Worm (Caenorhabditis elegans): Measurements from ENCODE around the gene F36F12.3.
"Not testable (repeated sequence)": the region's sequence is repeated elsewhere in the genome, so short reads cannot be mapped to it uniquely, and the experiment has no call there.

F36F12.3 gene

DNA sequence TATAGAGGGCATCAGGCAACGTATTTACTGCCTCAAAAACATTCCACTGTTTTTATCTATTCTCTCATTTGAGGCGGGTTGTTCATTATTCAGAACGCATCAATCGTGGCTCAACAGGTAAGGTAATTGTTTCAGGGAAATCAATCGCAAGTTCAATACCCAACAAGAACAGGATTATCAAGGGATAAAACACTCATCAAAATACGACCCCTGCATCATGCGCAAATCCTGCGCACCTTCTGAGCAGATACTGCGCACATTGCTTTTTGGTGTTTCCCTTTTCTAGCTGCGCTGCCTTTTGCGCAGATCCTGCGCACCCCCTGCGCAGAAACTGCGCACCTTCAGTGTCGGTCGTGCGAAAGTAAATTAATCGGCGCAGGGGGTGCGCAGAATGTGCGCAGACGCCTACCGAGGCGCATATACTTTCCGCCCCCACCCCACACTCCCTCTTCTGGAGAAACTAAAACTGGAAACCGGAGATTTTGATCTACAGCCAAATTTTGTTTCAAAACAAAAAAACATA is at the start of gene F36F12.3:
Gene F36F12.3, plus strand, starts transcription at position 51 of the 523 bp plus-strand sequence.
- TF ChIP-seq W03F9.2, him-1, dao-5 (tag; optimal IDR thresholded peaks at IDR 0.05): not testable (repeated sequence)

ce11 chrV:2045956-2046355 is 39.6 kb upstream of the F36F12.3 start, which contains the start of gene Y40B10A.5:
Gene Y40B10A.5 (minus strand): TSS chrV:2046056.
- TF ChIP-seq him-1 (tag; optimal IDR thresholded peaks at IDR 0.05) (no peak), dao-5 (tag; optimal IDR thresholded peaks at IDR 0.05) (no peak), W03F9.2 (tag; optimal IDR thresholded peaks at IDR 0.05) (no peak)

DNA sequence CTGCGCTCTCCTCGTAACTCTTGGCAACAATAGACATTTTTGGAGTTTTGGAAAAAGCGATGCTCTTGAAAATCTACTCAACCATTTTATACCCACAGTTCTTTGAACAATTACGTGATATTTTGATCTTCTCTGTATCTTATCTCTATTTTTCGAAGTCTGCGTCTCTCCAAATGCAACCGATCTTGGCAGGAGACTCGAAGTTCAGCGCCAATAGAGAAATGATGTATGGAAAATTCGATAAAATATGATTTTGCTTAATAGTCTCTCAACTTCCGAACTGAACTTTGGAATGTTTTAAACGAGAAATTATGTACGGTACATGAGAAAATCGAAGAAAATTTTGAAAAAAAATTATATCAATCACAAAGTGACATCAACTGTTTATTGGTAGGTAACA is 35.5 kb upstream of the F36F12.3 start, which contains the start of gene comt-4:
Gene comt-4, minus strand, starts transcription at position 50 of the 400 bp plus-strand sequence.
- TF ChIP-seq dao-5 (tag; optimal IDR thresholded peaks at IDR 0.05) (no peak), him-1 (tag; optimal IDR thresholded peaks at IDR 0.05) (no peak), W03F9.2 (tag; optimal IDR thresholded peaks at IDR 0.05) (no peak)

- TF ChIP-seq W03F9.2 (tag; optimal IDR thresholded peaks at IDR 0.05) (no peak), dao-5 (tag; optimal IDR thresholded peaks at IDR 0.05) (no peak), him-1 (tag; optimal IDR thresholded peaks at IDR 0.05) (no peak)
Measured at ce11 chrV:2050790-2051189, 34.8 kb upstream of the F36F12.3 start.

DNA sequence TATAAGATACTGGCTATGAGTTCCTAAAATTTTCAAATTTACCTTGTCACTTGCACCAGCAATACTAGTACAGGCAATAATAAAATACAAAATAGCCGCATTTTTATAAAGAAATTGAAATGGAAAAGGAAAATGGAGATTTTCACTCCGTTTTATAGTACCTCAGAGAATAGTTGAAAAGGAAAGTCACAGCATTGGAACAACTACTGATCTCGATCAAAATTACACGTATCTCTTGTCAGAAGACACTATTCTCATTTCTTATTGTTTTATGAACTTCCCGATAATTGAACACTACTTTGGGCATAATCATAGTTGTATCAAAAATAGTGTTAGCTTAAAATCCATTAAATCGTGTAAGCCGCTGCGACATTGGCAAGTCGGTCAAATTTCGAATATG is 34.1 kb upstream of the F36F12.3 start, which contains the start of gene Y40B10A.11:
Gene Y40B10A.11, minus strand, starts transcription at position 101 of the 400 bp plus-strand sequence.
- TF ChIP-seq him-1 (tag; optimal IDR thresholded peaks at IDR 0.05) (no peak), dao-5 (tag; optimal IDR thresholded peaks at IDR 0.05) (no peak), W03F9.2 (tag; optimal IDR thresholded peaks at IDR 0.05) (no peak)

- TF ChIP-seq dao-5 (tag; optimal IDR thresholded peaks at IDR 0.05) = no peak
- no peak for TF ChIP-seq him-1 (tag; optimal IDR thresholded peaks at IDR 0.05)
- TF ChIP-seq W03F9.2 (tag; optimal IDR thresholded peaks at IDR 0.05) = no peak
Measured at ce11 chrV:2053509-2053908, 32.1 kb upstream of the F36F12.3 start, which contains the start of gene comt-5. Gene comt-5 (minus strand): TSS chrV:2053609.

ce11 chrV:2054254-2054653 is 31.3 kb upstream of the F36F12.3 start:
- TF ChIP-seq him-1 (tag; optimal IDR thresholded peaks at IDR 0.05) = no peak
- no peak for TF ChIP-seq dao-5 (tag; optimal IDR thresholded peaks at IDR 0.05)
- TF ChIP-seq W03F9.2 (tag; optimal IDR thresholded peaks at IDR 0.05) = no peak

- TF ChIP-seq dao-5 (tag; optimal IDR thresholded peaks at IDR 0.05) = no peak
- TF ChIP-seq him-1 (tag; optimal IDR thresholded peaks at IDR 0.05) = no peak
- TF ChIP-seq W03F9.2 (tag; optimal IDR thresholded peaks at IDR 0.05) = no peak
Measured at ce11 chrV:2055765-2056504, 29.7 kb upstream of the F36F12.3 start.

DNA sequence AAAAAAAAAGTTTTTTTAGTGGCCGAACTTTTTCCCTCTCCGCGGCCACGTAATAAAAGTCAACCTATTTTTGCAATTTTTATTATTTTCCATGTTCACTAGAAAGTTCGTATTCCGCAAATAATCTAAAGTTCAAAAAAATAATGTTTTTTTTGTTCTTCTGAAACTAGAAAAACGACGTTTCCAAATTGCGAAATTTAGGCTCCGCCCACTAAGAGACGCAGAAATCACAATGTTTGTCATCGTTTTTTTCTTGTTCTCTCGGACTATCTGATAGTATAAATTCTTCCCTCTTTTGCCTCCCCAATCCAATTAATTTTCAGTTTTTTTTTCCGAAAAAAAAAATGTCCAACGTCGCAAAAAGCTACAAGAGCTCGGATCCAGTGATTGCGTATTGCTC is 28.3 kb upstream of the F36F12.3 start, which contains the start of gene comt-3:
Gene comt-3, plus strand, starts transcription at position 214 of the 400 bp plus-strand sequence.
- no peak for TF ChIP-seq dao-5 (tag; optimal IDR thresholded peaks at IDR 0.05)
- TF ChIP-seq him-1 (tag; optimal IDR thresholded peaks at IDR 0.05) = no peak
- TF ChIP-seq W03F9.2 (tag; optimal IDR thresholded peaks at IDR 0.05) = no peak

- TF ChIP-seq him-1 (tag; optimal IDR thresholded peaks at IDR 0.05) (no peak), W03F9.2 (tag; optimal IDR thresholded peaks at IDR 0.05) (no peak)
Measured at ce11 chrV:2066780-2067179, 18.8 kb upstream of the F36F12.3 start, which contains the start of gene nhr-86. Gene nhr-86 (minus strand): TSS chrV:2066850.

DNA sequence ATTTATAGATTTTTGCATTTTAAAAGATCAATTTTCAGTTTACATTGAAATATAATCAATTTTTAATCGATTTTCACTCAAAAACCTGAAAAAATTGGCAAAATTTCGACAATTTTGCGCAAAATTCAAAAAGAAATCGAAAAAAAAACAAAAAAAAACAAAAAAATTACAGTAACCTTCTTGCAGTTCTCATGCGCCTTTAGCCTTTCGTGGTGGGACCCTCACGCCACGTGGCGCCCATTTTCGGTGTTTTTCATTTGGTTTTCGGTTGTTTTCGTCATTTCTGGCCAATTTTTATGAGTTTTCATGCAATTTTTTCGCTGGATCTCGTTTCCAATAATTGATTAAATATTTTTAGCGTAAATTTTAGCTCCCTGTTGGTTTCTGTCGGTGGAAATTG is 18.2 kb upstream of the F36F12.3 start:
- peak; percentile 44 for TF ChIP-seq W03F9.2 (tag; optimal IDR thresholded peaks at IDR 0.05)
- no peak for TF ChIP-seq dao-5 (tag; optimal IDR thresholded peaks at IDR 0.05)

DNA sequence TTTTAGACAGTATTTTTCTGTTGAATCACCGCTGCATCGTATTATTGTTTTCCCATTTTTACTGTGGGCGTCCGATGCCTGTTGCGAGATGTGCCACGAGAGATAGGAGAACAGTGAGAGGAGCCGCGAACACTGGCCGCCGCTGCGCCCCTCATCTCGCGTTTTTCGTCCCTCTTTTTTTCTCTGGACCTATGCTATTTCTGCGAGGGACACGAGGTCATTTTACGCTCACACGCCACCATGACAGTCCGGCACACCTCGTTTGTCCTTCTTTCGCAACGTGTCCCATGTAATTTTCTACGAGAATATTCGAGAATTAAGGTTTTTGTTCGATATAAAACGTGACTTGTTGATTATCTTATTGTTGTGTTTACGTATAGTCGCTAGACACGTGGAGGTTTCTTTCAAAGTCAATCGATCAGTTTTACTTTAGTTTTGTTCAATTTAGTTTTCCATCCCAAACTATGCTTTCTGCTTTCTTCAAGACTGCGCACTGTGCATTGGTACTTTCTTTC is 17.6 kb upstream of the F36F12.3 start, which contains the start of gene lbp-9:
Gene lbp-9, plus strand, starts transcription at position 465 of the 515 bp plus-strand sequence.
- TF ChIP-seq dao-5 (tag; optimal IDR thresholded peaks at IDR 0.05) = no peak
- TF ChIP-seq W03F9.2 (tag; optimal IDR thresholded peaks at IDR 0.05) = no peak
- TF ChIP-seq him-1 (tag; optimal IDR thresholded peaks at IDR 0.05) = no peak

DNA sequence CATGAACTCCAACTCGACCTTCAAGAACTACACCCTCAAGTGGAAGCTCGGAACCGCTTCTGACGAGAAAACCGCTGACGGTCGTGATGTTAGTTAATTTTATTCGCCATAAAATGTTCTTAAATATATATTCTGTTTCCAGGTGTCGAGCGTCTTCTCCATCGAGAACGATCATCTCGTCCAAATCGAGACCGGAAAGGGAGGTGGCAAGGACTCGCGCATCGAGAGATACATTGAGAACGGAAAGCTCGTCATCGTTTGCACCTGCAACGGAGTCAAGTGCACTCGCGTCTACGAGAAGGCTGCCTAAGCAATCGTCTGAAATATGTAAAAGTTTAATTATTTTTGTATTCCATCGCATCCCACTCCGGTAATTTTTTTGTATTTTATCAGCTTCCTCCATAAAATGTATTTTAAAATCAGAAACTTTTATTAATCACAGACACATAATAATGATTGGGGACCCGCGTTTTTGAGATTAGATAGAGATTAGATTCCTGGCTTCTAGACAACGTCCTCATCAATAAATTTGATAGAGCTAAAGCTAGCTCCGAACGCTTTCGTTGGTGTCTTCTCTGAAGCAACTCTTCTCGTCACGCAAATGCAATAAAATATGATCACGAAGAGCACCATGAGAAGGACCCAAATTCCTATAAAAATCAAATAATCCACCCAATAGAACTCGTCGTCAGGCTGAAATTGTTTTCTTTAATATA is 16.7 kb upstream of the F36F12.3 start:
- TF ChIP-seq W03F9.2 (tag; optimal IDR thresholded peaks at IDR 0.05) = no peak
- TF ChIP-seq dao-5 (tag; optimal IDR thresholded peaks at IDR 0.05) = no peak
- TF ChIP-seq him-1 (tag; optimal IDR thresholded peaks at IDR 0.05) = no peak

All from whole organism, L4/young adult.